Fruit fly (Drosophila melanogaster) whole organism, pupa: ENCODE results near the gene gcm2.

ENCODE experiments used
- CG15710 ChIP-seq: fragments of 200-800 bp; sonication (Bioruptor generic); optimal IDR thresholded peaks from 2 replicates; lab custom pipeline; 2018; ENCODE audit warnings: missing biosample characterization, mild to moderate bottlenecking, missing genetic modification characterization, moderate library complexity
- CG32121 ChIP-seq: fragments of 200-800 bp; sonication (Bioruptor generic); IDR thresholded peaks from 2 replicates; pipeline ENCODE4 v1.3.6; 2022; ENCODE audit warnings: missing biosample characterization, missing genetic modification characterization
- CG8159 ChIP-seq: fragments of 200-800 bp; sonication (Bioruptor generic); optimal IDR thresholded peaks from 3 replicates; lab custom pipeline; 2018; ENCODE audit warnings: missing biosample characterization, mild to moderate bottlenecking, missing genetic modification characterization, moderate library complexity
- D1 ChIP-seq: fragments of 200-800 bp; sonication (Bioruptor generic); optimal IDR thresholded peaks from 2 replicates; lab custom pipeline; 2018; ENCODE audit warnings: missing biosample characterization, mild to moderate bottlenecking, missing genetic modification characterization, moderate library complexity
- fd96Ca ChIP-seq: fragments of 200-800 bp; sonication (Bioruptor generic); IDR thresholded peaks from 3 replicates; pipeline ENCODE4 v1.3.6; 2022; ENCODE audit warnings: missing biosample characterization, missing genetic modification characterization

DNA sequence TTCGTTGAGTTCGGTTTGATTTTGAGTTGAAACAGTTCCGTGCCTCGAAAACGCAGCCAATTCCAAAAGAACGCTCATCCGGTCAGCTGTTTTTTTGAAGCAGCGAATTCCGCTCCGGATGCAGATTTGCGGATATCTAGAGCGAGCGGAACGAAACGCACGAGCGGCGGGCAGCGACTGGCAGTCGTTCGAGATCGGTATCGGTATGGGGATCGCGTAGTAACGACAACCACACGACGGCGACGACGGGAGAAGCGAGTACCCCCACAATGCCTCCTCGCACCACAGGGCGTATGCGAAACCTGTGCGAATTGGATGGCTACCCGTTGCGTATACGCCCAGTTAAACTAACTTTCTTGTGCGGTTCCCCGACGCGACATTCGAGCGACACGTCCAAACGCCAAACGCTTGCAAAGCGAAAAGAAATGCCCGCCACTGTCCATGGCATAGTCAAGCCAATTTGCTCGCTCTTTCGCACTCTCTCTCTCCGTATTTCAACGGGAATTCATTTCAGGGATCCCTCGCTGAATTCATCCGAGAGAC, 48.2 kb upstream of the gcm2 start:
- peak; percentile 77 for TF ChIP-seq CG32121 (GFP tag; lab: Robert Waterston, UW)
- TF ChIP-seq CG8159 (tag; lab: Kevin White, UChicago): no peak
- peak; percentile 63; the same call in 1 of the 3 replicates for TF ChIP-seq fd96Ca (GFP tag; lab: Robert Waterston, UW)
- no peak for TF ChIP-seq D1
- TF ChIP-seq CG15710 (tag; lab: Kevin White, UChicago): no peak
